ENCODE assay signal across 1 fruit fly cellular context in genomic region chr2L:1072184-1072583, dm6.
TF ChIP-seq lines count a peak whose summit lies in the region.

No protein-coding gene starts in this region.

TF ChIP-seq in whole organism, embryonic, 481 proteins besides CTCF, POLR2A, EP300 and RAD21 (continued from another document and continues in another):
- TF ChIP-seq Doc2 (GFP tag; IDR thresholded peaks at IDR 0.05; lab: Robert Waterston, UW) (no peak), org-1 (GFP tag; optimal IDR thresholded peaks at IDR 0.05; lab: Kevin White, UChicago) (peak; percentile 96), gro (GFP tag; optimal IDR thresholded peaks at IDR 0.05; lab: Kevin White, UChicago) (peak; percentile 88), CG5245 (GFP tag; optimal IDR thresholded peaks at IDR 0.05; lab: Kevin White, UChicago) (peak; percentile 88), dysf (GFP tag; IDR thresholded peaks at IDR 0.05; lab: Robert Waterston, UW) (peak; percentile 75), her (GFP tag; optimal IDR thresholded peaks at IDR 0.05; lab: Kevin White, UChicago) (peak; percentile 91), PHDP (tag; optimal IDR thresholded peaks at IDR 0.05; lab: Kevin White, UChicago) (peak; percentile 95), Bteb2 (GFP tag; optimal IDR thresholded peaks at IDR 0.05; lab: Kevin White, UChicago) (peak; percentile 81), cg (GFP tag; optimal IDR thresholded peaks at IDR 0.05; lab: Kevin White, UChicago) (peak; percentile 13), CG1832 (GFP tag; optimal IDR thresholded peaks at IDR 0.05; lab: Kevin White, UChicago) (no peak), CG2116 (GFP tag; optimal IDR thresholded peaks at IDR 0.05; lab: Kevin White, UChicago) (peak; percentile 81), CG13624 (GFP tag; optimal IDR thresholded peaks at IDR 0.05; lab: Kevin White, UChicago) (peak; percentile 83), ewg (GFP tag; optimal IDR thresholded peaks at IDR 0.05; lab: Kevin White, UChicago) (peak; percentile 89), p53 (GFP tag; optimal IDR thresholded peaks at IDR 0.05; lab: Kevin White, UChicago) (peak; percentile 90), Abd-B (GFP tag; optimal IDR thresholded peaks at IDR 0.05; lab: Kevin White, UChicago) (peak; percentile 4), CG3065 (GFP tag; optimal IDR thresholded peaks at IDR 0.05; lab: Kevin White, UChicago) (peak; percentile 93), sisA (GFP tag; IDR thresholded peaks at IDR 0.05; lab: Robert Waterston, UW) (no peak), sqz (GFP tag; optimal IDR thresholded peaks at IDR 0.05; lab: Kevin White, UChicago) (peak; percentile 91), ken (GFP tag; IDR thresholded peaks at IDR 0.05; lab: Robert Waterston, UW) (peak; percentile 84), CG1603 (tag; optimal IDR thresholded peaks at IDR 0.05; lab: Kevin White, UChicago) (peak; percentile 96), Optix (GFP tag; IDR thresholded peaks at IDR 0.05; lab: Robert Waterston, UW) (peak; percentile 84), Pdp1 (GFP tag; optimal IDR thresholded peaks at IDR 0.05; lab: Kevin White, UChicago) (peak; percentile 88), Hr78 (GFP tag; optimal IDR thresholded peaks at IDR 0.05; lab: Kevin White, UChicago) (peak in 1 of 2 experiments; percentile 68), luna (GFP tag; optimal IDR thresholded peaks at IDR 0.05; lab: Kevin White, UChicago) (peak; percentile 66), tll (GFP tag; optimal IDR thresholded peaks at IDR 0.05; lab: Kevin White, UChicago) (peak in 1 of 2 experiments; percentile 22), so (GFP tag; IDR thresholded peaks at IDR 0.05; lab: Robert Waterston, UW) (peak; percentile 93), zf30C (GFP tag; optimal IDR thresholded peaks at IDR 0.05; lab: Kevin White, UChicago) (no peak), Sry-δ (GFP tag; optimal IDR thresholded peaks at IDR 0.05; lab: Kevin White, UChicago) (peak; percentile 69), Mad (GFP tag; optimal IDR thresholded peaks at IDR 0.05; lab: Kevin White, UChicago) (peak; percentile 94), CG33557 (GFP tag; optimal IDR thresholded peaks at IDR 0.05; lab: Kevin White, UChicago) (peak; percentile 97), dimm (GFP tag; IDR thresholded peaks at IDR 0.05; lab: Robert Waterston, UW) (peak; percentile 81; the same call in 1 of the 2 replicates), usp (GFP tag; optimal IDR thresholded peaks at IDR 0.05; lab: Kevin White, UChicago) (no peak), CG11247 (GFP tag; IDR thresholded peaks at IDR 0.05; lab: Robert Waterston, UW) (peak; percentile 91), CG32767 (GFP tag; IDR thresholded peaks at IDR 0.05; lab: Robert Waterston, UW) (peak; percentile 79), CG12155 (GFP tag; optimal IDR thresholded peaks at IDR 0.05; lab: Kevin White, UChicago) (peak; percentile 80), CG1529 (GFP tag; optimal IDR thresholded peaks at IDR 0.05; lab: Kevin White, UChicago) (peak; percentile 97), CG17328 (GFP tag; IDR thresholded peaks at IDR 0.05; lab: Robert Waterston, UW) (peak; percentile 86), z (GFP tag; IDR thresholded peaks at IDR 0.05; lab: Robert Waterston, UW) (peak; percentile 81), CG33213 (GFP tag; optimal IDR thresholded peaks at IDR 0.05; lab: Kevin White, UChicago) (peak; percentile 96), maf-S (GFP tag; optimal IDR thresholded peaks at IDR 0.05; lab: Kevin White, UChicago) (peak; percentile 94), CG12219 (GFP tag; optimal IDR thresholded peaks at IDR 0.05; lab: Kevin White, UChicago) (peak; percentile 93), fu2 (GFP tag; optimal IDR thresholded peaks at IDR 0.05; lab: Kevin White, UChicago) (peak; percentile 74), NC2β (GFP tag; optimal IDR thresholded peaks at IDR 0.05; lab: Kevin White, UChicago) (peak; percentile 95), HmgD (GFP tag; optimal IDR thresholded peaks at IDR 0.05; lab: Kevin White, UChicago) (peak; percentile 61), CG3281 (GFP tag; optimal IDR thresholded peaks at IDR 0.05; lab: Kevin White, UChicago) (peak; percentile 90), sens-2 (GFP tag; IDR thresholded peaks at IDR 0.05; lab: Robert Waterston, UW) (peak; percentile 87), CrebB (tag; optimal IDR thresholded peaks at IDR 0.05; lab: Kevin White, UChicago) (peak; percentile 96), dpn (GFP tag; optimal IDR thresholded peaks at IDR 0.05; lab: Kevin White, UChicago) (peak; percentile 81 to 93), Dad (GFP tag; optimal IDR thresholded peaks at IDR 0.05; lab: Kevin White, UChicago) (peak; percentile 90), CG1647 (GFP tag; optimal IDR thresholded peaks at IDR 0.05; lab: Kevin White, UChicago) (peak; percentile 94), sna (GFP tag; IDR thresholded peaks at IDR 0.05; lab: Robert Waterston, UW; ENCODE audit: partially characterized antibody) (no peak), CG17829 (tag; optimal IDR thresholded peaks at IDR 0.05; lab: Kevin White, UChicago) (peak; percentile 77), danr (GFP tag; IDR thresholded peaks at IDR 0.05; lab: Robert Waterston, UW) (peak; percentile 82), CG31365 (tag; optimal IDR thresholded peaks at IDR 0.05; lab: Kevin White, UChicago) (peak; percentile 89), phol (tag; optimal IDR thresholded peaks at IDR 0.05; lab: Kevin White, UChicago) (peak; percentile 13), Atf3 (GFP tag; optimal IDR thresholded peaks at IDR 0.05; lab: Kevin White, UChicago) (peak; percentile 90), emc (GFP tag; optimal IDR thresholded peaks at IDR 0.05; lab: Kevin White, UChicago) (peak; percentile 82), CG30403 (GFP tag; optimal IDR thresholded peaks at IDR 0.05; lab: Kevin White, UChicago) (peak; percentile 74), fd102C (GFP tag; optimal IDR thresholded peaks at IDR 0.05; lab: Kevin White, UChicago) (peak; percentile 85), CG4820 (GFP tag; optimal IDR thresholded peaks at IDR 0.05; lab: Kevin White, UChicago) (peak; percentile 84), Dref (GFP tag; IDR thresholded peaks at IDR 0.05; lab: Robert Waterston, UW) (peak; percentile 24; the same call in 1 of the 2 replicates), CG8359 (GFP tag; optimal IDR thresholded peaks at IDR 0.05; lab: Kevin White, UChicago; ENCODE audit: borderline replicate concordance) (peak; percentile 90), Sox102F (GFP tag; optimal IDR thresholded peaks at IDR 0.05; lab: Kevin White, UChicago) (peak; percentile 92), C15 (GFP tag; IDR thresholded peaks at IDR 0.05; lab: Robert Waterston, UW) (peak; percentile 71; the same call in 2 of the 3 replicates), Chrac-16 (GFP tag; optimal IDR thresholded peaks at IDR 0.05; lab: Kevin White, UChicago) (peak; percentile 30), CG8089 (GFP tag; optimal IDR thresholded peaks at IDR 0.05; lab: Kevin White, UChicago) (peak; percentile 94), abd-A (tag; optimal IDR thresholded peaks at IDR 0.05; lab: Kevin White, UChicago) (peak; percentile 43), YL-1 (GFP tag; optimal IDR thresholded peaks at IDR 0.05; lab: Kevin White, UChicago) (peak; percentile 97), CG11560 (tag; IDR thresholded peaks at IDR 0.05; lab: Robert Waterston, UW) (peak; percentile 64), CG18764 (GFP tag; optimal IDR thresholded peaks at IDR 0.05; lab: Kevin White, UChicago) (peak; percentile 95), CG31388 (GFP tag; optimal IDR thresholded peaks at IDR 0.05; lab: Kevin White, UChicago) (peak; percentile 75), mirr (GFP tag; optimal IDR thresholded peaks at IDR 0.05; lab: Kevin White, UChicago) (peak; percentile 89), fd3F (GFP tag; optimal IDR thresholded peaks at IDR 0.05; lab: Kevin White, UChicago) (peak; percentile 85), CG16813 (GFP tag; IDR thresholded peaks at IDR 0.05; lab: Robert Waterston, UW; ENCODE audit: partially characterized antibody) (no peak), shn (GFP tag; optimal IDR thresholded peaks at IDR 0.05; lab: Kevin White, UChicago) (peak; percentile 87), CG18476 (GFP tag; optimal IDR thresholded peaks at IDR 0.05; lab: Kevin White, UChicago) (peak; percentile 87), Oli (tag; optimal IDR thresholded peaks at IDR 0.05; lab: Kevin White, UChicago) (peak; percentile 71), row (GFP tag; IDR thresholded peaks at IDR 0.05; lab: Robert Waterston, UW) (peak; percentile 18; the same call in 1 of the 3 replicates), CG12299 (tag; optimal IDR thresholded peaks at IDR 0.05; lab: Kevin White, UChicago) (peak; percentile 92), kah (GFP tag; optimal IDR thresholded peaks at IDR 0.05; lab: Kevin White, UChicago) (peak; percentile 83), HmgZ (tag; optimal IDR thresholded peaks at IDR 0.05; lab: Kevin White, UChicago) (peak; percentile 96), CG9727 (GFP tag; optimal IDR thresholded peaks at IDR 0.05; lab: Kevin White, UChicago) (peak; percentile 95), pita (GFP tag; optimal IDR thresholded peaks at IDR 0.05; lab: Kevin White, UChicago) (no peak), nerfin-2 (GFP tag; IDR thresholded peaks at IDR 0.05; lab: Robert Waterston, UW; ENCODE audit: partially characterized antibody) (no peak), CG34376 (GFP tag; optimal IDR thresholded peaks at IDR 0.05; lab: Kevin White, UChicago) (peak; percentile 80), wek (GFP tag; optimal IDR thresholded peaks at IDR 0.05; lab: Kevin White, UChicago) (peak; percentile 97), Bgb (GFP tag; IDR thresholded peaks at IDR 0.05; lab: Robert Waterston, UW; ENCODE audit: partially characterized antibody) (no peak), CG3995 (GFP tag; optimal IDR thresholded peaks at IDR 0.05; lab: Kevin White, UChicago) (peak; percentile 58), btn (GFP tag; optimal IDR thresholded peaks at IDR 0.05; lab: Kevin White, UChicago) (peak; percentile 88), GATAe (GFP tag; conservative IDR thresholded peaks at IDR 0.05; lab: Robert Waterston, UW) (peak; percentile 47; the same call in 1 of the 2 replicates), sug (tag; optimal IDR thresholded peaks at IDR 0.05; lab: Kevin White, UChicago) (peak; percentile 83), CG17359 (tag; optimal IDR thresholded peaks at IDR 0.05; lab: Kevin White, UChicago) (peak; percentile 96), NK7.1 (GFP tag; optimal IDR thresholded peaks at IDR 0.05; lab: Kevin White, UChicago) (peak; percentile 95), Hr39 (optimal IDR thresholded peaks at IDR 0.05; lab: Kevin White, UChicago) (no peak), Tbp (GFP tag; optimal IDR thresholded peaks at IDR 0.05; lab: Kevin White, UChicago) (no peak), CG10267 (tag; optimal IDR thresholded peaks at IDR 0.05; lab: Kevin White, UChicago) (peak; percentile 73), gsb (GFP tag; IDR thresholded peaks at IDR 0.05; lab: Robert Waterston, UW) (peak; percentile 81), zen2 (GFP tag; IDR thresholded peaks at IDR 0.05; lab: Robert Waterston, UW; ENCODE audit: partially characterized antibody) (no peak), CG7556 (GFP tag; optimal IDR thresholded peaks at IDR 0.05; lab: Kevin White, UChicago) (peak; percentile 91), CG34422 (GFP tag; IDR thresholded peaks at IDR 0.05; lab: Robert Waterston, UW) (peak; percentile 42; the same call in 1 of the 3 replicates), Dip3 (GFP tag; optimal IDR thresholded peaks at IDR 0.05; lab: Kevin White, UChicago) (peak; percentile 84), wdn (GFP tag; IDR thresholded peaks at IDR 0.05; lab: Robert Waterston, UW) (peak; percentile 82), CG15073 (GFP tag; optimal IDR thresholded peaks at IDR 0.05; lab: Kevin White, UChicago) (peak; percentile 14), CG3847 (GFP tag; IDR thresholded peaks at IDR 0.05; lab: Robert Waterston, UW) (peak; percentile 75), aop (GFP tag; IDR thresholded peaks at IDR 0.05; lab: Robert Waterston, UW) (peak; percentile 78; the same call in 1 of the 2 replicates), Hey (tag; optimal IDR thresholded peaks at IDR 0.05; lab: Kevin White, UChicago) (peak; percentile 94), jumu (GFP tag; optimal IDR thresholded peaks at IDR 0.05; lab: Kevin White, UChicago) (peak; percentile 91), CG13775 (GFP tag; optimal IDR thresholded peaks at IDR 0.05; lab: Kevin White, UChicago) (peak; percentile 85), dmrt11E (tag; optimal IDR thresholded peaks at IDR 0.05; lab: Kevin White, UChicago) (peak; percentile 88), CG1792 (GFP tag; optimal IDR thresholded peaks at IDR 0.05; lab: Kevin White, UChicago) (peak; percentile 97), ase (GFP tag; IDR thresholded peaks at IDR 0.05; lab: Robert Waterston, UW) (peak; percentile 84; the same call in 2 of the 3 replicates), CG18619 (GFP tag; optimal IDR thresholded peaks at IDR 0.05; lab: Kevin White, UChicago) (peak; percentile 94), kay (GFP tag; optimal IDR thresholded peaks at IDR 0.05; lab: Kevin White, UChicago) (peak; percentile 86), toy (GFP tag; IDR thresholded peaks at IDR 0.05; lab: Robert Waterston, UW) (peak; percentile 86), zfh2 (GFP tag; optimal IDR thresholded peaks at IDR 0.05; lab: Kevin White, UChicago) (peak; percentile 79), Hmr (GFP tag; optimal IDR thresholded peaks at IDR 0.05; lab: Kevin White, UChicago) (peak; percentile 94), gcm (GFP tag; optimal IDR thresholded peaks at IDR 0.05; lab: Kevin White, UChicago) (peak; percentile 94), CG15601 (tag; optimal IDR thresholded peaks at IDR 0.05; lab: Kevin White, UChicago) (peak; percentile 98), CG18599 (GFP tag; optimal IDR thresholded peaks at IDR 0.05; lab: Kevin White, UChicago) (peak; percentile 95), Lhr (GFP tag; optimal IDR thresholded peaks at IDR 0.05; lab: Kevin White, UChicago) (peak; percentile 96), vfl (GFP tag; optimal IDR thresholded peaks at IDR 0.05; lab: Kevin White, UChicago) (peak; percentile 62), CG10147 (GFP tag; optimal IDR thresholded peaks at IDR 0.05; lab: Kevin White, UChicago) (peak; percentile 57), cad (GFP tag; optimal IDR thresholded peaks at IDR 0.05; lab: Kevin White, UChicago) (no peak), HLH4C (GFP tag; IDR thresholded peaks at IDR 0.05; lab: Robert Waterston, UW; ENCODE audit: partially characterized antibody) (no peak), CG42726 (GFP tag; IDR thresholded peaks at IDR 0.05; lab: Robert Waterston, UW; ENCODE audit: partially characterized antibody) (no peak), Opbp (GFP tag; IDR thresholded peaks at IDR 0.05; lab: Robert Waterston, UW; ENCODE audit: partially characterized antibody) (no peak), ssp (GFP tag; IDR thresholded peaks at IDR 0.05; lab: Robert Waterston, UW) (peak; percentile 57), jigr1 (GFP tag; IDR thresholded peaks at IDR 0.05; lab: Robert Waterston, UW) (no peak), fd96Cb (tag; optimal IDR thresholded peaks at IDR 0.05; lab: Kevin White, UChicago) (peak; percentile 78), Sin3A (optimal IDR thresholded peaks at IDR 0.05; lab: Kevin White, UChicago) (no peak)
